Comparison of ENCODE assay signal across 2 fruit fly cellular contexts in the genomic region with DNA sequence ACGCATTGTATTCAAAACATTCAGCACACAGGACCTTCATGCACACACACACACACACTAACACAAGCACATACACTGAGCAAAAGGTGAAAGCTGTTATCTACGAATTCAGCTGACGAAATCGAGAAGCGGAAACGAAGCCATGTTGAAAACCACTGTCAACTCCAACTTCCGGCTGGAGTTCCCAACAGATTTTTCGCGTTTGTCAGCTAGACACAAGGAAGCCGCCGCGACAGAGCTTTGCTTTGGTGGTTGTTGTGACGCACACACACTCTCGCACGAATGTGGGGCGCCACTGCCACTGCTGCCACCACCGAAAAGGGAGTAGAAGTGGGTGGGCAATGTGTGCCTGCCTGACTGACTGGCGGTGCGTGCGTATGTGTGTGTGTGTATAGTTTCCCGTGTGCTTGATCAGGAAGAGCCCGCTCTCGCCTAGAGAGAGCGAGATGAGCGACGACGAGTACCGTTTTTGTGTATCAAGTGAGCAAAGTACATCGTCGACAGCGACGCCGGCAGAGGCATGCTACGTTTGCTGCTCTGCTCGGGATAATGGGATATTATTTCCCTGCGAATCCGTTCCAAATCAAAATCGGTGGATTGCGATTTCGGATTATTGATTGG.
TF ChIP-seq lines count a peak whose summit lies in the region.

No protein-coding gene starts in this region.

TF ChIP-seq in whole organism, embryonic, 481 proteins besides CTCF, POLR2A, EP300 and RAD21 (continued from another document and continues in another):
- TF ChIP-seq twi (tag; optimal IDR thresholded peaks at IDR 0.05; lab: Kevin White, UChicago) (peak; percentile 19), ken (GFP tag; IDR thresholded peaks at IDR 0.05; lab: Robert Waterston, UW) (no peak), CG13424 (tag; optimal IDR thresholded peaks at IDR 0.05; lab: Kevin White, UChicago) (peak; percentile 11), CG18599 (GFP tag; optimal IDR thresholded peaks at IDR 0.05; lab: Kevin White, UChicago) (peak; percentile 83), CG8388 (GFP tag; optimal IDR thresholded peaks at IDR 0.05; lab: Kevin White, UChicago) (peak; percentile 57), chif (GFP tag; optimal IDR thresholded peaks at IDR 0.05; lab: Kevin White, UChicago) (no peak), CG12071 (GFP tag; optimal IDR thresholded peaks at IDR 0.05; lab: Kevin White, UChicago) (peak; percentile 68), pfk (GFP tag; optimal IDR thresholded peaks at IDR 0.05; lab: Kevin White, UChicago) (no peak), gsb (GFP tag; IDR thresholded peaks at IDR 0.05; lab: Robert Waterston, UW) (peak; percentile 34; the same call in 1 of the 2 replicates), HLH3B (GFP tag; IDR thresholded peaks at IDR 0.05; lab: Robert Waterston, UW) (no peak; the same call in 1 of the 2 replicates), CG15601 (tag; optimal IDR thresholded peaks at IDR 0.05; lab: Kevin White, UChicago) (peak; percentile 66), slp2 (GFP tag; optimal IDR thresholded peaks at IDR 0.05; lab: Kevin White, UChicago) (peak; percentile 0), CG2712 (tag; optimal IDR thresholded peaks at IDR 0.05; lab: Kevin White, UChicago) (peak; percentile 49), TFAM (GFP tag; optimal IDR thresholded peaks at IDR 0.05; lab: Kevin White, UChicago) (peak; percentile 15), CG3407 (GFP tag; optimal IDR thresholded peaks at IDR 0.05; lab: Kevin White, UChicago) (peak; percentile 51), lab (GFP tag; optimal IDR thresholded peaks at IDR 0.05; lab: Kevin White, UChicago) (peak; percentile 88), pan (optimal IDR thresholded peaks at IDR 0.05; lab: Kevin White, UChicago) (no peak), pan (GFP tag; optimal IDR thresholded peaks at IDR 0.05 in 1 of 2, IDR thresholded peaks at IDR 0.05 in 1 of 2) (peak in 1 of 2 experiments; percentile 39), Hey (tag; optimal IDR thresholded peaks at IDR 0.05; lab: Kevin White, UChicago) (peak; percentile 58), wdn (GFP tag; IDR thresholded peaks at IDR 0.05; lab: Robert Waterston, UW) (no peak), CG4617 (GFP tag; optimal IDR thresholded peaks at IDR 0.05; lab: Kevin White, UChicago; ENCODE audit: borderline replicate concordance) (no peak), CG13624 (GFP tag; optimal IDR thresholded peaks at IDR 0.05; lab: Kevin White, UChicago) (peak; percentile 3), Spps (tag; optimal IDR thresholded peaks at IDR 0.05; lab: Kevin White, UChicago) (peak; percentile 30), CG34376 (GFP tag; optimal IDR thresholded peaks at IDR 0.05; lab: Kevin White, UChicago) (peak; percentile 82), fd64A (GFP tag; optimal IDR thresholded peaks at IDR 0.05; lab: Kevin White, UChicago) (peak; percentile 78), CG17359 (tag; optimal IDR thresholded peaks at IDR 0.05; lab: Kevin White, UChicago) (peak; percentile 68), emc (GFP tag; optimal IDR thresholded peaks at IDR 0.05; lab: Kevin White, UChicago) (no peak), CG14667 (GFP tag; IDR thresholded peaks at IDR 0.05; lab: Robert Waterston, UW) (no peak), CG31441 (GFP tag; IDR thresholded peaks at IDR 0.05; lab: Robert Waterston, UW) (peak; percentile 60), CrebB (tag; optimal IDR thresholded peaks at IDR 0.05; lab: Kevin White, UChicago) (peak; percentile 48), exex (tag; optimal IDR thresholded peaks at IDR 0.05; lab: Kevin White, UChicago) (peak; percentile 4), CG8089 (GFP tag; optimal IDR thresholded peaks at IDR 0.05; lab: Kevin White, UChicago) (no peak), chm (GFP tag; IDR thresholded peaks at IDR 0.05; lab: Robert Waterston, UW) (peak; percentile 49; the same call in 1 of the 2 replicates), Eip74EF (GFP tag; optimal IDR thresholded peaks at IDR 0.05; lab: Kevin White, UChicago) (peak in 1 of 2 experiments; percentile 51), sr (GFP tag; IDR thresholded peaks at IDR 0.05; lab: Robert Waterston, UW) (0 out of 3 replicates have a peak, but pooled peaks have one; percentile 4), CG6813 (GFP tag; optimal IDR thresholded peaks at IDR 0.05; lab: Kevin White, UChicago) (peak; percentile 78), tin (GFP tag; optimal IDR thresholded peaks at IDR 0.05; lab: Kevin White, UChicago) (no peak), Ets65A (GFP tag; lab: Kevin White, UChicago) (peak; percentile 44), Nf-YB (GFP tag; optimal IDR thresholded peaks at IDR 0.05; lab: Kevin White, UChicago) (peak; percentile 39), ewg (GFP tag; optimal IDR thresholded peaks at IDR 0.05; lab: Kevin White, UChicago) (peak; percentile 18), CG9797 (GFP tag; optimal IDR thresholded peaks at IDR 0.05; lab: Kevin White, UChicago) (peak; percentile 27), CG1603 (tag; optimal IDR thresholded peaks at IDR 0.05; lab: Kevin White, UChicago) (no peak), hbn (GFP tag; IDR thresholded peaks at IDR 0.05; lab: Robert Waterston, UW; ENCODE audit: partially characterized antibody) (no peak), gsb-n (tag; optimal IDR thresholded peaks at IDR 0.05; lab: Kevin White, UChicago) (peak; percentile 53), odd (GFP tag; optimal IDR thresholded peaks at IDR 0.05; lab: Kevin White, UChicago) (peak; percentile 84), CG18011 (GFP tag; optimal IDR thresholded peaks at IDR 0.05; lab: Kevin White, UChicago) (no peak), CG12659 (GFP tag; optimal IDR thresholded peaks at IDR 0.05; lab: Kevin White, UChicago) (peak; percentile 32), da (GFP tag; optimal IDR thresholded peaks at IDR 0.05; lab: Kevin White, UChicago) (no peak), CG7271 (tag; optimal IDR thresholded peaks at IDR 0.05; lab: Kevin White, UChicago) (peak; percentile 73), CG6654 (GFP tag; optimal IDR thresholded peaks at IDR 0.05; lab: Kevin White, UChicago) (no peak), wek (GFP tag; optimal IDR thresholded peaks at IDR 0.05; lab: Kevin White, UChicago) (peak; percentile 82), cg (GFP tag; optimal IDR thresholded peaks at IDR 0.05; lab: Kevin White, UChicago) (peak; percentile 63), CG12155 (GFP tag; optimal IDR thresholded peaks at IDR 0.05; lab: Kevin White, UChicago) (no peak), run (tag; optimal IDR thresholded peaks at IDR 0.05; lab: Kevin White, UChicago) (peak; percentile 68), CG9817 (tag; optimal IDR thresholded peaks at IDR 0.05; lab: Kevin White, UChicago) (no peak), Ada2b (GFP tag; IDR thresholded peaks at IDR 0.05; lab: Robert Waterston, UW) (no peak), Sry-β (GFP tag; optimal IDR thresholded peaks at IDR 0.05; lab: Kevin White, UChicago) (peak; percentile 45), CG17361 (GFP tag; IDR thresholded peaks at IDR 0.05; lab: Robert Waterston, UW) (peak; percentile 30; the same call in 1 of the 3 replicates), z (GFP tag; IDR thresholded peaks at IDR 0.05; lab: Robert Waterston, UW) (no peak), dpn (GFP tag; optimal IDR thresholded peaks at IDR 0.05; lab: Kevin White, UChicago) (peak in 1 of 2 experiments; percentile 14), HHEX (GFP tag; optimal IDR thresholded peaks at IDR 0.05; lab: Kevin White, UChicago) (peak; percentile 77), CG30020 (tag; optimal IDR thresholded peaks at IDR 0.05; lab: Kevin White, UChicago) (no peak)

TF ChIP-seq in whole organism, prepupa, 60 proteins besides CTCF, POLR2A, EP300 and RAD21 (continued from another document):
- TF ChIP-seq CG1621 (tag; optimal IDR thresholded peaks at IDR 0.05; lab: Kevin White, UChicago) (peak; percentile 37), Sox14 (GFP tag; optimal IDR thresholded peaks at IDR 0.05; lab: Kevin White, UChicago) (no peak), fkh (GFP tag; optimal IDR thresholded peaks at IDR 0.05; lab: Kevin White, UChicago) (no peak), eg (GFP tag; IDR thresholded peaks at IDR 0.05; lab: Robert Waterston, UW) (no peak), CG34406 (GFP tag; optimal IDR thresholded peaks at IDR 0.05; lab: Kevin White, UChicago) (peak; percentile 29), ss (GFP tag; optimal IDR thresholded peaks at IDR 0.05; lab: Kevin White, UChicago) (peak; percentile 30 to 78), CG6276 (GFP tag; optimal IDR thresholded peaks at IDR 0.05; lab: Kevin White, UChicago) (peak; percentile 22), CG8119 (GFP tag; IDR thresholded peaks at IDR 0.05; lab: Robert Waterston, UW) (peak; percentile 35; the same call in 1 of the 3 replicates), CG8632 (GFP tag; optimal IDR thresholded peaks at IDR 0.05; lab: Kevin White, UChicago) (peak; percentile 44), vri (GFP tag; optimal IDR thresholded peaks at IDR 0.05; lab: Kevin White, UChicago) (no peak), Ets21C (GFP tag; optimal IDR thresholded peaks at IDR 0.05; lab: Kevin White, UChicago) (no peak), svp (GFP tag; lab: Kevin White, UChicago) (no peak)
